Worm (Caenorhabditis elegans): ENCODE results near the gene set-23.

set-23 gene

DNA sequence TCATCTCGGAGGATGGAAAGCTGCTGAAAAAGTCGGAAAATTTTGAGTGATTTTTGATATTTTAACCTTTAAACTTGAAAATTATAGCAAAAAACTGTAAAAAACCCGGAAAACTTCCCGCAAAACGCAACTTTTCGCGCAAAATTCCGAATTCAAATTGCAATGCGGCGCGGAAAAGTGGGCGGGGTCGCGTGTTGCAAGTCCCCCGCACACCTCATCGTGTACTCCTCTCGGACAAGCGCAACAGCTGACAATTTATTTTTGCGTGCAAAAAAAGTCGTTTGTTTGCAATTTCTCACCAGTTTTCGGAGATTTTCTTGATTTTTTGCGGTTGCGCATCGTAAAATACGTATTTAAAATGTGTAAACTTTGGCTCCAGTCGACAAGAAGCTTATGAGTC is 5.7 kb upstream of the set-23 start, which contains the start of gene npp-8 (continued):
- TF ChIP-seq madf-8 (GFP tag; conservative IDR thresholded peaks at IDR 0.05), result peak; percentile 77
- no peak for TF ChIP-seq sdz-38 (tag; optimal IDR thresholded peaks at IDR 0.05)
- TF ChIP-seq pbrm-1 (GFP tag; IDR thresholded peaks at IDR 0.05), result peak; percentile 86
- TF ChIP-seq pha-4 (tag; optimal IDR thresholded peaks at IDR 0.05), result peak; percentile 62
- TF ChIP-seq akir-1 (GFP tag; optimal IDR thresholded peaks at IDR 0.05), result no peak
- TF ChIP-seq ztf-3 (GFP tag; optimal IDR thresholded peaks at IDR 0.05), result no peak
- peak; percentile 54 for TF ChIP-seq zim-3 (tag; optimal IDR thresholded peaks at IDR 0.05)
- TF ChIP-seq ceh-27 (GFP tag; optimal IDR thresholded peaks at IDR 0.05), result peak; percentile 81
- TF ChIP-seq madf-3 (GFP tag; IDR thresholded peaks at IDR 0.05), result peak; percentile 75; the same call in 1 of the 2 replicates
- peak; percentile 58 for TF ChIP-seq snpc-3.4 (tag; optimal IDR thresholded peaks at IDR 0.05)
- peak; percentile 58 for TF ChIP-seq hsf-1 (GFP tag; IDR thresholded peaks at IDR 0.05)
- TF ChIP-seq attf-3 (GFP tag; conservative IDR thresholded peaks at IDR 0.05), result peak; percentile 79
- TF ChIP-seq bed-1 (GFP tag; IDR thresholded peaks at IDR 0.05), result no peak
- peak; percentile 96 for TF ChIP-seq lin-54 (GFP tag; optimal IDR thresholded peaks at IDR 0.05)
- no peak for TF ChIP-seq hlh-12 (tag; optimal IDR thresholded peaks at IDR 0.05)
- TF ChIP-seq F57A8.1 (GFP tag; optimal IDR thresholded peaks at IDR 0.05), result no peak
- TF ChIP-seq hmg-20 (GFP tag; IDR thresholded peaks at IDR 0.05), result 0 out of 2 replicates have a peak, but pooled peaks have one; percentile 45
- 0 out of 2 replicates have a peak, but pooled peaks have one; percentile 39 for TF ChIP-seq ceh-40 (GFP tag; IDR thresholded peaks at IDR 0.05)
- TF ChIP-seq hrde-1 (tag; optimal IDR thresholded peaks at IDR 0.05; ENCODE audit: borderline replicate concordance), result peak; percentile 57
- TF ChIP-seq atf-7 (tag; optimal IDR thresholded peaks at IDR 0.05), result peak; percentile 33
- TF ChIP-seq efl-1 (GFP tag; optimal IDR thresholded peaks at IDR 0.05), result peak; percentile 93
- TF ChIP-seq dox-1 (GFP tag; IDR thresholded peaks at IDR 0.05), result peak; percentile 96
- peak; percentile 24 for TF ChIP-seq nhr-90 (tag; optimal IDR thresholded peaks at IDR 0.05)
- peak; percentile 70 for TF ChIP-seq tbp1 (GFP tag; optimal IDR thresholded peaks at IDR 0.05)
- peak; percentile 42; the same call in 1 of the 2 replicates for TF ChIP-seq cebp-1 (GFP tag; IDR thresholded peaks at IDR 0.05)
- TF ChIP-seq cebp-1 (tag; optimal IDR thresholded peaks at IDR 0.05), result peak; percentile 80
- peak; percentile 96 for TF ChIP-seq attf-5 (GFP tag; optimal IDR thresholded peaks at IDR 0.05)
- peak; percentile 84 for TF ChIP-seq ceh-91 (GFP tag; IDR thresholded peaks at IDR 0.05)
- no peak for TF ChIP-seq fkh-3 (tag; optimal IDR thresholded peaks at IDR 0.05)
- TF ChIP-seq sea-2 (GFP tag; IDR thresholded peaks at IDR 0.05), result no peak
- TF ChIP-seq hmg-1.2 (GFP tag; IDR thresholded peaks at IDR 0.05), result peak; percentile 70
- TF ChIP-seq tbx-9 (tag; optimal IDR thresholded peaks at IDR 0.05; ENCODE audit: borderline replicate concordance), result no peak
- no peak for TF ChIP-seq ama-1 (optimal IDR thresholded peaks at IDR 0.05)
- TF ChIP-seq ama-1 (GFP tag; optimal IDR thresholded peaks at IDR 0.05), result no peak
- 0 out of 2 replicates have a peak, but pooled peaks have one; percentile 31 for TF ChIP-seq aptf-3 (GFP tag; IDR thresholded peaks at IDR 0.05)
- TF ChIP-seq ztf-6 (GFP tag; IDR thresholded peaks at IDR 0.05), result no peak
- peak; percentile 83 for TF ChIP-seq zfh-2 (GFP tag; conservative IDR thresholded peaks at IDR 0.05)
- no peak for TF ChIP-seq cebp-2 (GFP tag; IDR thresholded peaks at IDR 0.05)
- TF ChIP-seq lir-1 (GFP tag; conservative IDR thresholded peaks at IDR 0.05), result no peak; the same call in 1 of the 2 replicates
- TF ChIP-seq bed-2 (GFP tag; IDR thresholded peaks at IDR 0.05), result peak; percentile 83
- TF ChIP-seq ztf-26 (tag; optimal IDR thresholded peaks at IDR 0.05), result peak; percentile 80
- TF ChIP-seq egl-18 (GFP tag; IDR thresholded peaks at IDR 0.05), result 0 out of 2 replicates have a peak, but pooled peaks have one; percentile 39
- no peak for TF ChIP-seq Y53F4B.3 (GFP tag; IDR thresholded peaks at IDR 0.05)
- TF ChIP-seq rcor-1 (GFP tag; IDR thresholded peaks at IDR 0.05), result peak; percentile 80
- TF ChIP-seq snpc-1.1 (tag; optimal IDR thresholded peaks at IDR 0.05; ENCODE audit: insufficient read depth), result peak; percentile 38
- peak; percentile 67; the same call in 1 of the 2 replicates for TF ChIP-seq ztf-28 (GFP tag; IDR thresholded peaks at IDR 0.05)
- no peak for TF ChIP-seq lag-1 (GFP tag; IDR thresholded peaks at IDR 0.05)
- peak; percentile 81 for TF ChIP-seq tlf-1 (GFP tag; optimal IDR thresholded peaks at IDR 0.05)
- no peak for TF ChIP-seq lsy-27 (tag; optimal IDR thresholded peaks at IDR 0.05; ENCODE audit: borderline replicate concordance, insufficient read depth)

Measured in whole organism, young adult.